Fruit fly (Drosophila melanogaster) whole organism, embryonic: ENCODE data around the gene Send1.
A peak's percentile ranks its signal among the peaks of the same experiment; 100 is the strongest.

ENCODE experiments used
- Antp ChIP-seq: fragments of 200-800 bp; sonication (Bioruptor generic); optimal IDR thresholded peaks from 3 replicates; lab custom pipeline; 2016; ENCODE audit warnings: missing biosample characterization, missing genetic modification characterization
- Atf6 ChIP-seq: fragments of 200-800 bp; sonication (Bioruptor generic); IDR thresholded peaks from 2 replicates; pipeline ENCODE4 v1.3.6; 2022; ENCODE audit warnings: missing biosample characterization, missing genetic modification characterization
- Bgb ChIP-seq: fragments of 200-800 bp; sonication (Bioruptor generic); IDR thresholded peaks from 2 replicates; pipeline ENCODE4 v1.3.6; 2022; ENCODE audit warnings: missing biosample characterization, missing genetic modification characterization; ENCODE audit not compliant: partially characterized antibody
- CG11247 ChIP-seq: fragments of 200-800 bp; sonication (Bioruptor generic); IDR thresholded peaks from 2 replicates; pipeline ENCODE4 v1.3.6; 2022; ENCODE audit warnings: missing biosample characterization, missing genetic modification characterization
- CG12299 ChIP-seq: fragments of 200-800 bp; sonication (Bioruptor generic); optimal IDR thresholded peaks from 2 replicates; lab custom pipeline; 2018; ENCODE audit warnings: missing biosample characterization, mild to moderate bottlenecking, missing genetic modification characterization
- CG12659 ChIP-seq: fragments of 200-800 bp; sonication (Bioruptor generic); optimal IDR thresholded peaks from 3 replicates; lab custom pipeline; 2017; ENCODE audit warnings: mild to moderate bottlenecking, missing biosample characterization, missing genetic modification reagents, missing genetic modification characterization
- CG14710 ChIP-seq: fragments of 200-800 bp; sonication (Bioruptor generic); optimal IDR thresholded peaks from 3 replicates; lab custom pipeline; 2019; ENCODE audit warnings: missing biosample characterization, mild to moderate bottlenecking, missing genetic modification characterization, moderate library complexity
- CG1603 ChIP-seq: fragments of 200-800 bp; sonication (Bioruptor generic); optimal IDR thresholded peaks from 2 replicates; lab custom pipeline; 2019; ENCODE audit warnings: missing biosample characterization, mild to moderate bottlenecking, missing genetic modification characterization, moderate library complexity
- CG17568 ChIP-seq: fragments of 200-800 bp; sonication (Bioruptor generic); optimal IDR thresholded peaks from 2 replicates; lab custom pipeline; 2018; ENCODE audit warnings: missing biosample characterization, mild to moderate bottlenecking, missing genetic modification characterization, moderate library complexity
- CG2889 ChIP-seq: fragments of 200-800 bp; sonication (Bioruptor generic); IDR thresholded peaks from 3 replicates; pipeline ENCODE4 v1.3.6; 2022; ENCODE audit warnings: missing biosample characterization, missing genetic modification characterization
- CG32772 ChIP-seq: fragments of 200-800 bp; sonication (Bioruptor generic); IDR thresholded peaks from 2 replicates; pipeline ENCODE4 v1.3.6; 2022; ENCODE audit warnings: missing biosample characterization, missing genetic modification characterization
- CG5180 ChIP-seq: fragments of 200-800 bp; sonication (Bioruptor generic); optimal IDR thresholded peaks from 3 replicates; lab custom pipeline; 2017; ENCODE audit warnings: missing biosample characterization, missing genetic modification characterization, mild to moderate bottlenecking, moderate library complexity, missing genetic modification reagents
- CG5953 ChIP-seq: fragments of 200-800 bp; sonication (Bioruptor generic); IDR thresholded peaks from 2 replicates; pipeline ENCODE4 v1.3.6; 2022; ENCODE audit warnings: missing biosample characterization, missing genetic modification characterization
- CG6254 ChIP-seq: fragments of 200-800 bp; sonication (Bioruptor generic); optimal IDR thresholded peaks from 3 replicates; lab custom pipeline; 2017; ENCODE audit warnings: mild to moderate bottlenecking, missing biosample characterization, missing genetic modification reagents, missing genetic modification characterization
- CG6272 ChIP-seq: fragments of 200-800 bp; sonication (Bioruptor generic); IDR thresholded peaks from 2 replicates; pipeline ENCODE4 v1.3.6; 2022; ENCODE audit warnings: missing biosample characterization, missing genetic modification characterization
- CG8089 ChIP-seq: fragments of 200-800 bp; sonication (Bioruptor generic); optimal IDR thresholded peaks from 3 replicates; lab custom pipeline; 2016; ENCODE audit warnings: missing biosample characterization, missing genetic modification characterization
- Dad ChIP-seq: fragments of 200-800 bp; sonication (Bioruptor generic); optimal IDR thresholded peaks from 3 replicates; lab custom pipeline; 2016; ENCODE audit warnings: missing biosample characterization, missing genetic modification characterization
- Deaf1 ChIP-seq: fragments of 200-800 bp; optimal IDR thresholded peaks from 3 replicates; lab custom pipeline; 2019; ENCODE audit warnings: missing biosample characterization, mild to moderate bottlenecking, missing genetic modification characterization, moderate library complexity
- Fer1 ChIP-seq: fragments of 200-800 bp; sonication (Bioruptor generic); optimal IDR thresholded peaks from 2 replicates; lab custom pipeline; 2017; ENCODE audit warnings: missing biosample characterization, mild to moderate bottlenecking, missing genetic modification characterization
- Hmr ChIP-seq: fragments of 200-800 bp; sonication (Bioruptor generic); optimal IDR thresholded peaks from 3 replicates; lab custom pipeline; 2017; ENCODE audit warnings: mild to moderate bottlenecking, missing biosample characterization, missing genetic modification reagents, missing genetic modification characterization
- Lhr ChIP-seq: fragments of 200-800 bp; sonication (Bioruptor generic); optimal IDR thresholded peaks from 3 replicates; lab custom pipeline; 2017; ENCODE audit warnings: mild to moderate bottlenecking, missing biosample characterization, missing genetic modification reagents, missing genetic modification characterization
- Mrtf ChIP-seq: fragments of 200-800 bp; sonication (Bioruptor generic); IDR thresholded peaks from 3 replicates; pipeline ENCODE4 v1.3.6; 2022; ENCODE audit warnings: missing biosample characterization, missing genetic modification characterization
- NFAT ChIP-seq: fragments of 200-800 bp; sonication (Bioruptor generic); IDR thresholded peaks from 2 replicates; pipeline ENCODE4 v1.3.6; 2022; ENCODE audit warnings: missing biosample characterization, missing genetic modification characterization
- Nf-YB ChIP-seq: fragments of 200-800 bp; sonication (Bioruptor generic); optimal IDR thresholded peaks from 3 replicates; lab custom pipeline; 2019; ENCODE audit warnings: missing biosample characterization, mild to moderate bottlenecking, missing genetic modification characterization, moderate library complexity
- Rx ChIP-seq: fragments of 200-800 bp; sonication (Bioruptor generic); IDR thresholded peaks from 2 replicates; pipeline ENCODE4 v1.3.6; 2022; ENCODE audit warnings: missing biosample characterization, missing genetic modification characterization
- Vsx1 ChIP-seq: fragments of 200-800 bp; sonication (Bioruptor generic); optimal IDR thresholded peaks from 2 replicates; lab custom pipeline; 2017; ENCODE audit warnings: missing biosample characterization, mild to moderate bottlenecking, missing genetic modification characterization, missing genetic modification reagents
- ato ChIP-seq: fragments of 200-800 bp; sonication (Bioruptor generic); IDR thresholded peaks from 2 replicates; pipeline ENCODE4 v1.3.6; 2022; ENCODE audit warnings: missing biosample characterization, missing genetic modification characterization; ENCODE audit not compliant: partially characterized antibody
- dimm ChIP-seq: fragments of 200-800 bp; sonication (Bioruptor generic); IDR thresholded peaks from 2 replicates; pipeline ENCODE4 v1.3.6; 2022; ENCODE audit warnings: missing biosample characterization, missing genetic modification characterization
- dm ChIP-seq: fragments of 200-800 bp; sonication (Bioruptor generic); optimal IDR thresholded peaks from 3 replicates; lab custom pipeline; 2016; ENCODE audit warnings: missing biosample characterization, missing genetic modification characterization
- eve ChIP-seq, 2 experiments: fragments of >200 bp; optimal IDR thresholded peaks; 2 replicates each; lab custom pipeline; 2017; ENCODE audit warnings: missing biosample characterization in 2 of 2, missing genetic modification characterization in 2 of 2
- grn ChIP-seq: fragments of 200-800 bp; sonication (Bioruptor generic); optimal IDR thresholded peaks from 3 replicates; lab custom pipeline; 2017; ENCODE audit warnings: missing biosample characterization, missing genetic modification characterization
- gro ChIP-seq: fragments of 200-800 bp; sonication (Bioruptor generic); optimal IDR thresholded peaks from 2 replicates; lab custom pipeline; 2016; ENCODE audit warnings: missing biosample characterization, missing genetic modification characterization
- gt ChIP-seq: fragments of 200-800 bp; sonication (Bioruptor generic); IDR thresholded peaks from 2 replicates; pipeline ENCODE4 v1.3.6; 2022; ENCODE audit warnings: missing biosample characterization, missing genetic modification characterization
- hb ChIP-seq: fragments of 200-800 bp; sonication (Bioruptor generic); IDR thresholded peaks from 3 replicates; pipeline ENCODE4 v1.3.6; 2022; ENCODE audit warnings: missing biosample characterization, missing genetic modification characterization; ENCODE audit not compliant: partially characterized antibody
- her ChIP-seq: fragments of 200-800 bp; sonication (Bioruptor generic); optimal IDR thresholded peaks from 2 replicates; lab custom pipeline; 2016; ENCODE audit warnings: missing biosample characterization, missing genetic modification characterization
- jigr1 ChIP-seq: fragments of 200-800 bp; sonication (Bioruptor generic); IDR thresholded peaks from 3 replicates; pipeline ENCODE4 v1.3.6; 2022; ENCODE audit warnings: missing biosample characterization, missing genetic modification characterization
- lilli ChIP-seq: fragments of 200-800 bp; sonication (Bioruptor generic); optimal IDR thresholded peaks from 3 replicates; lab custom pipeline; 2016; ENCODE audit warnings: missing biosample characterization, missing genetic modification characterization
- luna ChIP-seq: fragments of 200-800 bp; sonication (Bioruptor generic); optimal IDR thresholded peaks from 2 replicates; lab custom pipeline; 2016; ENCODE audit warnings: missing biosample characterization, missing genetic modification characterization
- nom ChIP-seq: fragments of 200-800 bp; sonication (Bioruptor generic); optimal IDR thresholded peaks from 2 replicates; lab custom pipeline; 2017; ENCODE audit warnings: missing biosample characterization, missing genetic modification characterization, mild to moderate bottlenecking, moderate library complexity, missing genetic modification reagents
- onecut ChIP-seq: fragments of 200-800 bp; sonication (Bioruptor generic); IDR thresholded peaks from 2 replicates; pipeline ENCODE4 v1.3.6; 2022; ENCODE audit warnings: missing biosample characterization, missing genetic modification characterization
- otp ChIP-seq: fragments of 200-800 bp; sonication (Bioruptor generic); IDR thresholded peaks from 3 replicates; pipeline ENCODE4, ENCODE4 v1.3.6; 2022; ENCODE audit warnings: missing biosample characterization, missing genetic modification characterization
- peb ChIP-seq: fragments of 200-800 bp; sonication (Bioruptor generic); IDR thresholded peaks from 2 replicates; pipeline ENCODE4 v1.3.6; 2022; ENCODE audit warnings: missing biosample characterization, missing genetic modification characterization
- psq ChIP-seq: fragments of 200-800 bp; sonication (Bioruptor generic); optimal IDR thresholded peaks from 2 replicates; lab custom pipeline; 2017; ENCODE audit warnings: missing biosample characterization, missing genetic modification characterization
- row ChIP-seq: fragments of 200-800 bp; sonication (Bioruptor generic); IDR thresholded peaks from 3 replicates; pipeline ENCODE4 v1.3.6; 2022; ENCODE audit warnings: missing biosample characterization, missing genetic modification characterization
- sc ChIP-seq, 3 experiments: fragments of >200 bp in 2 of 3; fragments of 200-800 bp in 1 of 3; sonication (Bioruptor generic) in 1 of 3; optimal IDR thresholded peaks; 2 replicates in 2 of 3; 3 replicates in 1 of 3; lab custom pipeline; 2017; ENCODE audit warnings: mild to moderate bottlenecking in 1 of 3, missing biosample characterization in 1 of 3, missing genetic modification characterization in 1 of 3, missing genetic modification reagents in 1 of 3
- sisA ChIP-seq: fragments of 200-800 bp; sonication (Bioruptor generic); IDR thresholded peaks from 2 replicates; pipeline ENCODE4 v1.3.6; 2022; ENCODE audit warnings: missing biosample characterization, missing genetic modification characterization
- tll ChIP-seq, 2 experiments: fragments of 200-800 bp in 1 of 2; fragments of >200 bp in 1 of 2; sonication (Bioruptor generic) in 1 of 2; optimal IDR thresholded peaks; 2 replicates each; lab custom pipeline; 2017 to 2019; ENCODE audit warnings: missing biosample characterization in 2 of 2, missing genetic modification characterization in 2 of 2, mild to moderate bottlenecking in 1 of 2, moderate library complexity in 1 of 2
- usp ChIP-seq: fragments of >200 bp; optimal IDR thresholded peaks from 2 replicates; lab custom pipeline; 2017; ENCODE audit warnings: missing biosample characterization, missing genetic modification characterization
- vfl ChIP-seq: fragments of 200-800 bp; sonication (Bioruptor generic); optimal IDR thresholded peaks from 2 replicates; lab custom pipeline; 2016; ENCODE audit warnings: missing biosample characterization, missing genetic modification characterization
- z ChIP-seq: fragments of 200-800 bp; sonication (Bioruptor generic); IDR thresholded peaks from 3 replicates; pipeline ENCODE4 v1.3.6; 2022; ENCODE audit warnings: missing biosample characterization, missing genetic modification characterization

The Send1 gene

dm6 chr2L:2221649-2222150, 33.1 kb downstream of the Send1 start (continued):
- TF ChIP-seq vfl (peak; percentile 96), CG8089 (GFP tag; lab: Kevin White, UChicago) (peak; percentile 91), lilli (GFP tag; lab: Kevin White, UChicago) (peak; percentile 96), peb (GFP tag; lab: Robert Waterston, UW) (peak; percentile 93), NFAT (GFP tag; lab: Robert Waterston, UW) (peak; percentile 98), CG1603 (tag; lab: Kevin White, UChicago) (peak; percentile 96), Dad (peak; percentile 92), Nf-YB (GFP tag; lab: Kevin White, UChicago) (peak; percentile 83), grn (GFP tag; lab: Kevin White, UChicago) (peak; percentile 86), Hmr (peak; percentile 99), otp (peak; percentile 98), z (GFP tag; lab: Robert Waterston, UW) (peak; percentile 81), CG2889 (peak; percentile 96), Lhr (GFP tag; lab: Kevin White, UChicago) (peak; percentile 84), Vsx1 (peak; percentile 85), sisA (GFP tag; lab: Robert Waterston, UW) (peak; percentile 97), CG32772 (GFP tag; lab: Robert Waterston, UW) (peak; percentile 95), jigr1 (GFP tag; lab: Robert Waterston, UW) (peak; percentile 90), sc (optimal IDR thresholded peaks at IDR 0.05; lab: Kevin White, UChicago) (no peak), sc (GFP tag; optimal IDR thresholded peaks at IDR 0.05; lab: Kevin White, UChicago) (peak; percentile 93), tll (GFP tag; optimal IDR thresholded peaks at IDR 0.05; lab: Kevin White, UChicago) (peak in 1 of 2 experiments; percentile 65), CG5180 (peak; percentile 86), row (GFP tag; lab: Robert Waterston, UW) (peak; percentile 99), usp (GFP tag; lab: Kevin White, UChicago) (no peak), gro (peak; percentile 98), CG11247 (GFP tag; lab: Robert Waterston, UW) (peak; percentile 99), Rx (GFP tag; lab: Robert Waterston, UW) (peak; percentile 96), CG6254 (GFP tag; lab: Kevin White, UChicago) (peak; percentile 80), dm (GFP tag; lab: Kevin White, UChicago) (peak; percentile 86), CG5953 (peak; percentile 96), CG17568 (peak; percentile 93), CG12299 (tag; lab: Kevin White, UChicago) (peak; percentile 93), Mrtf (GFP tag; lab: Robert Waterston, UW) (peak; percentile 98), CG6272 (GFP tag; lab: Robert Waterston, UW) (peak; percentile 91), CG12659 (GFP tag; lab: Kevin White, UChicago) (peak; percentile 98), hb (GFP tag; lab: Robert Waterston, UW) (no peak), Atf6 (peak; percentile 99), Bgb (GFP tag; lab: Robert Waterston, UW) (no peak), eve (GFP tag; optimal IDR thresholded peaks at IDR 0.05; lab: Kevin White, UChicago) (peak in 1 of 2 experiments; percentile 4), CG14710 (tag; lab: Kevin White, UChicago) (peak; percentile 90), ato (no peak), nom (peak; percentile 96), her (GFP tag; lab: Kevin White, UChicago) (peak; percentile 90), Fer1 (GFP tag; lab: Kevin White, UChicago) (peak; percentile 96), gt (GFP tag; lab: Robert Waterston, UW) (peak; percentile 91), Deaf1 (tag; lab: Kevin White, UChicago) (peak; percentile 79), psq (GFP tag; lab: Kevin White, UChicago) (peak; percentile 91), dimm (GFP tag; lab: Robert Waterston, UW) (peak; percentile 94), Antp (peak; percentile 85), onecut (GFP tag; lab: Robert Waterston, UW) (peak; percentile 92), luna (GFP tag; lab: Kevin White, UChicago) (peak; percentile 90)
